Fruit fly (Drosophila melanogaster) whole organism, embryonic: ENCODE measurements around the gene ss.

Source experiments
- Bgb ChIP-seq: fragments of 200-800 bp; sonication (Bioruptor generic); IDR thresholded peaks from 2 replicates; pipeline ENCODE4 v1.3.6; 2022; ENCODE audit warnings: missing biosample characterization, missing genetic modification characterization; ENCODE audit not compliant: partially characterized antibody
- CG10543 ChIP-seq: fragments of 200-800 bp; sonication (Bioruptor generic); optimal IDR thresholded peaks from 3 replicates; lab custom pipeline; 2017; ENCODE audit warnings: missing biosample characterization, mild to moderate bottlenecking, missing genetic modification characterization, moderate library complexity
- CG11085 ChIP-seq: fragments of 200-800 bp; sonication (Bioruptor generic); IDR thresholded peaks from 2 replicates; pipeline ENCODE4 v1.3.6; 2022; ENCODE audit warnings: missing biosample characterization, missing genetic modification characterization
- CG12236 ChIP-seq: fragments of 200-800 bp; sonication (Bioruptor generic); optimal IDR thresholded peaks from 2 replicates; lab custom pipeline; 2016; ENCODE audit warnings: missing biosample characterization, missing genetic modification characterization
- CG13123 ChIP-seq: fragments of 200-800 bp; sonication (Bioruptor generic); optimal IDR thresholded peaks from 2 replicates; lab custom pipeline; 2016; ENCODE audit warnings: missing biosample characterization, missing genetic modification characterization
- CG13624 ChIP-seq: fragments of 200-800 bp; sonication (Bioruptor generic); optimal IDR thresholded peaks from 2 replicates; lab custom pipeline; 2016; ENCODE audit warnings: missing biosample characterization, missing genetic modification characterization
- CG14441 ChIP-seq: fragments of 200-800 bp; sonication (Bioruptor generic); IDR thresholded peaks from 2 replicates; pipeline ENCODE4 v1.3.6; 2022; ENCODE audit warnings: missing biosample characterization, missing genetic modification characterization
- CG17361 ChIP-seq: fragments of 200-800 bp; sonication (Bioruptor generic); IDR thresholded peaks from 3 replicates; pipeline ENCODE4 v1.3.6; 2022; ENCODE audit warnings: missing biosample characterization, missing genetic modification characterization
- CG2129 ChIP-seq: fragments of 200-800 bp; sonication (Bioruptor generic); IDR thresholded peaks from 2 replicates; pipeline ENCODE4 v1.3.6; 2022; ENCODE audit warnings: missing biosample characterization, missing genetic modification characterization; ENCODE audit not compliant: partially characterized antibody
- CG30431 ChIP-seq: fragments of 200-800 bp; sonication (Bioruptor generic); optimal IDR thresholded peaks from 2 replicates; lab custom pipeline; 2017; ENCODE audit warnings: missing biosample characterization, missing genetic modification characterization
- CG34376 ChIP-seq: fragments of 200-800 bp; sonication (Bioruptor generic); optimal IDR thresholded peaks from 2 replicates; lab custom pipeline; 2018; ENCODE audit warnings: missing biosample characterization, mild to moderate bottlenecking, missing genetic modification characterization
- CG3726 ChIP-seq: fragments of 200-800 bp; sonication (Bioruptor generic); IDR thresholded peaks from 3 replicates; pipeline ENCODE4, ENCODE4 v1.3.6; 2022; ENCODE audit warnings: missing biosample characterization, missing genetic modification characterization
- CG3847 ChIP-seq: fragments of 200-800 bp; sonication (Bioruptor generic); IDR thresholded peaks from 2 replicates; pipeline ENCODE4 v1.3.6; 2022; ENCODE audit warnings: missing biosample characterization, missing genetic modification characterization
- CG42726 ChIP-seq: fragments of 200-800 bp; sonication (Bioruptor generic); IDR thresholded peaks from 2 replicates; pipeline ENCODE4 v1.3.6; 2022; ENCODE audit warnings: missing biosample characterization, missing genetic modification characterization; ENCODE audit not compliant: partially characterized antibody
- CG4282 ChIP-seq: fragments of 200-800 bp; sonication (Bioruptor generic); optimal IDR thresholded peaks from 2 replicates; lab custom pipeline; 2016; ENCODE audit warnings: missing biosample characterization, missing genetic modification characterization
- CG6813 ChIP-seq: fragments of 200-800 bp; sonication (Bioruptor generic); optimal IDR thresholded peaks from 2 replicates; lab custom pipeline; 2017; ENCODE audit warnings: missing biosample characterization, missing genetic modification characterization, mild to moderate bottlenecking, moderate library complexity, missing genetic modification reagents
- CG7271 ChIP-seq: fragments of 200-800 bp; sonication (Bioruptor generic); optimal IDR thresholded peaks from 2 replicates; lab custom pipeline; 2018; ENCODE audit warnings: missing biosample characterization, mild to moderate bottlenecking, missing genetic modification characterization, moderate library complexity
- CG7556 ChIP-seq: fragments of 200-800 bp; sonication (Bioruptor generic); optimal IDR thresholded peaks from 2 replicates; lab custom pipeline; 2017; ENCODE audit warnings: missing biosample characterization, mild to moderate bottlenecking, missing genetic modification characterization
- CG7963 ChIP-seq: fragments of 200-800 bp; sonication (Bioruptor generic); IDR thresholded peaks from 3 replicates; pipeline ENCODE4 v1.3.6; 2022; ENCODE audit warnings: missing biosample characterization, missing genetic modification characterization; ENCODE audit not compliant: partially characterized antibody
- CG8944 ChIP-seq: fragments of 200-800 bp; sonication (Bioruptor generic); optimal IDR thresholded peaks from 3 replicates; lab custom pipeline; 2016; ENCODE audit warnings: missing biosample characterization, missing genetic modification characterization
- Gsc ChIP-seq: fragments of 200-800 bp; sonication (Bioruptor generic); IDR thresholded peaks from 2 replicates; pipeline ENCODE4 v1.3.6; 2022; ENCODE audit warnings: missing biosample characterization, missing genetic modification characterization
- H15 ChIP-seq: fragments of 200-800 bp; sonication (Bioruptor generic); IDR thresholded peaks from 3 replicates; pipeline ENCODE4 v1.3.6; 2022; ENCODE audit warnings: missing biosample characterization, missing genetic modification characterization
- Hand ChIP-seq: fragments of 200-800 bp; sonication (Bioruptor generic); optimal IDR thresholded peaks from 2 replicates; lab custom pipeline; 2017; ENCODE audit warnings: mild to moderate bottlenecking, missing biosample characterization, missing genetic modification reagents, missing genetic modification characterization
- Hey ChIP-seq: fragments of 200-800 bp; sonication (Bioruptor generic); optimal IDR thresholded peaks from 3 replicates; lab custom pipeline; 2018; ENCODE audit warnings: missing biosample characterization, mild to moderate bottlenecking, missing genetic modification characterization
- HmgZ ChIP-seq: fragments of 200-800 bp; sonication (Bioruptor generic); optimal IDR thresholded peaks from 2 replicates; lab custom pipeline; 2018; ENCODE audit warnings: missing biosample characterization, mild to moderate bottlenecking, missing genetic modification characterization
- Hr39 ChIP-seq: fragments of >200 bp; optimal IDR thresholded peaks from 2 replicates; lab custom pipeline; 2017
- Hr51 ChIP-seq, 2 experiments: fragments of 200-800 bp; sonication (Bioruptor generic); optimal IDR thresholded peaks; 2 replicates in 1 of 2; 3 replicates in 1 of 2; lab custom pipeline; 2016 to 2018; ENCODE audit warnings: missing biosample characterization in 2 of 2, missing genetic modification characterization in 2 of 2, mild to moderate bottlenecking in 1 of 2, moderate library complexity in 1 of 2
- Hsf ChIP-seq: fragments of 200-800 bp; sonication (Bioruptor generic); optimal IDR thresholded peaks from 3 replicates; lab custom pipeline; 2016; ENCODE audit warnings: missing biosample characterization, missing genetic modification characterization
- Six4 ChIP-seq: fragments of 200-800 bp; sonication (Bioruptor generic); optimal IDR thresholded peaks from 2 replicates; lab custom pipeline; 2016; ENCODE audit warnings: missing biosample characterization, missing genetic modification characterization
- Sox100B ChIP-seq: fragments of 200-800 bp; sonication (Bioruptor generic); optimal IDR thresholded peaks from 3 replicates; lab custom pipeline; 2018; ENCODE audit warnings: missing biosample characterization, mild to moderate bottlenecking, missing genetic modification characterization
- Taf1 ChIP-seq: fragments of 200-800 bp; sonication (Bioruptor generic); IDR thresholded peaks from 2 replicates; pipeline ENCODE4 v1.3.6; 2022; ENCODE audit warnings: missing biosample characterization, missing genetic modification characterization
- ase ChIP-seq: fragments of 200-800 bp; sonication (Bioruptor generic); IDR thresholded peaks from 3 replicates; pipeline ENCODE4 v1.3.6; 2022; ENCODE audit warnings: missing biosample characterization, missing genetic modification characterization
- bab2 ChIP-seq: fragments of 200-800 bp; sonication (Bioruptor generic); optimal IDR thresholded peaks from 2 replicates; lab custom pipeline; 2016; ENCODE audit warnings: missing biosample characterization, missing genetic modification characterization
- chinmo ChIP-seq: fragments of 200-800 bp; sonication (Bioruptor generic); IDR thresholded peaks from 4 replicates; pipeline ENCODE4 v1.3.6; 2022; ENCODE audit warnings: missing biosample characterization, missing genetic modification characterization; ENCODE audit not compliant: partially characterized antibody
- grau ChIP-seq: fragments of 200-800 bp; optimal IDR thresholded peaks from 3 replicates; lab custom pipeline; 2019; ENCODE audit warnings: missing biosample characterization, mild to moderate bottlenecking, missing genetic modification characterization, moderate library complexity
- gro ChIP-seq: fragments of 200-800 bp; sonication (Bioruptor generic); optimal IDR thresholded peaks from 2 replicates; lab custom pipeline; 2016; ENCODE audit warnings: missing biosample characterization, missing genetic modification characterization
- h ChIP-seq: fragments of >200 bp; optimal IDR thresholded peaks from 2 replicates; lab custom pipeline; 2017
- jumu ChIP-seq: fragments of 200-800 bp; sonication (Bioruptor generic); optimal IDR thresholded peaks from 3 replicates; lab custom pipeline; 2016; ENCODE audit warnings: missing biosample characterization, missing genetic modification characterization
- kah ChIP-seq: fragments of 200-800 bp; sonication (Bioruptor generic); optimal IDR thresholded peaks from 2 replicates; lab custom pipeline; 2018; ENCODE audit warnings: missing biosample characterization, mild to moderate bottlenecking, missing genetic modification characterization
- kni ChIP-seq: fragments of 200-800 bp; sonication (Bioruptor generic); optimal IDR thresholded peaks from 3 replicates; lab custom pipeline; 2017; ENCODE audit warnings: mild to moderate bottlenecking, missing biosample characterization, missing genetic modification reagents, missing genetic modification characterization
- knrl ChIP-seq: fragments of 200-800 bp; sonication (Bioruptor generic); IDR thresholded peaks from 3 replicates; pipeline ENCODE4 v1.3.6; 2022; ENCODE audit warnings: missing biosample characterization, missing genetic modification characterization; ENCODE audit not compliant: partially characterized antibody
- lola ChIP-seq, 3 experiments: fragments of >200 bp in 2 of 3; fragments of 200-800 bp in 1 of 3; sonication (Bioruptor generic) in 1 of 3; optimal IDR thresholded peaks; 2 replicates each; lab custom pipeline; 2017 to 2019; ENCODE audit warnings: missing biosample characterization in 3 of 3, missing genetic modification characterization in 3 of 3, mild to moderate bottlenecking in 1 of 3, moderate library complexity in 1 of 3
- luna ChIP-seq: fragments of 200-800 bp; sonication (Bioruptor generic); optimal IDR thresholded peaks from 2 replicates; lab custom pipeline; 2016; ENCODE audit warnings: missing biosample characterization, missing genetic modification characterization
- org-1 ChIP-seq: fragments of 200-800 bp; sonication (Bioruptor generic); optimal IDR thresholded peaks from 2 replicates; lab custom pipeline; 2017; ENCODE audit warnings: missing biosample characterization, missing genetic modification characterization
- pho ChIP-seq: fragments of 200-800 bp; sonication (Bioruptor generic); optimal IDR thresholded peaks from 2 replicates; lab custom pipeline; 2016; ENCODE audit warnings: missing biosample characterization, missing genetic modification characterization
- ro ChIP-seq: fragments of 200-800 bp; sonication (Bioruptor generic); IDR thresholded peaks from 2 replicates; pipeline ENCODE4 v1.3.6; 2022; ENCODE audit warnings: missing biosample characterization, missing genetic modification characterization
- row ChIP-seq: fragments of 200-800 bp; sonication (Bioruptor generic); IDR thresholded peaks from 3 replicates; pipeline ENCODE4 v1.3.6; 2022; ENCODE audit warnings: missing biosample characterization, missing genetic modification characterization
- so ChIP-seq: fragments of 200-800 bp; sonication (Bioruptor generic); IDR thresholded peaks from 3 replicates; pipeline ENCODE4 v1.3.6; 2022; ENCODE audit warnings: missing biosample characterization, missing genetic modification characterization
- sob ChIP-seq: fragments of 200-800 bp; sonication (Bioruptor generic); IDR thresholded peaks from 2 replicates; pipeline ENCODE4 v1.3.6; 2022; ENCODE audit warnings: missing biosample characterization, missing genetic modification characterization
- trh ChIP-seq: fragments of 200-800 bp; sonication (Bioruptor generic); optimal IDR thresholded peaks from 2 replicates; lab custom pipeline; 2016; ENCODE audit warnings: missing biosample characterization, missing genetic modification characterization
- vnd ChIP-seq: fragments of 200-800 bp; sonication (Bioruptor generic); IDR thresholded peaks from 3 replicates; pipeline ENCODE4 v1.3.6; 2022; ENCODE audit warnings: missing biosample characterization, missing genetic modification characterization; ENCODE audit not compliant: partially characterized antibody

ss gene

DNA sequence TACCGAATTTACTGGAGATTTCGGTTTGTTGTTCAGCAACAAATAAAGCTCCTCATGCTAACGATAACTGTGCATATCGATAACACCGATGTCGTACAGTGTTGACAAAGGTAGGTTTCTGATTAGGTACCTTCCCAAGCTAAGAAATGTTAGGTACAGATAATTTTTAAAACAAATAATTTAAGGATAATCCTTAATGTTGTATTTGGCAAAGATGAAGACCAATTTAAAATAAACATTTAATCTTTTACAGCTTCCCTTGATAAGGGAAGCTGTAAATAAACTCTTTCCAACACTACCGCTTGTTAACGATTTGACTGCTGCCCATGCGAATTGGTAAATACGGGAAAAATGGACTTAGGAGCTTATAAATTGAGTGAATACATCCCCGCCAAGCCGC is 39.4 kb upstream of the ss start, which contains the start of the genes Ttc1 and CG14882 (continued):
- TF ChIP-seq ro (GFP tag; lab: Robert Waterston, UW) (no peak; the same call in 1 of the 2 replicates), H15 (GFP tag; lab: Robert Waterston, UW) (peak; percentile 87), kah (peak; percentile 2), grau (tag; lab: Kevin White, UChicago) (peak; percentile 83), h (no peak), Hand (peak; percentile 62), Gsc (GFP tag; lab: Robert Waterston, UW) (no peak), CG30431 (GFP tag; lab: Kevin White, UChicago) (peak; percentile 49), Hr39 (lab: Kevin White, UChicago) (no peak), CG7963 (GFP tag; lab: Robert Waterston, UW) (0 out of 3 replicates have a peak, but pooled peaks have one; percentile 33), Bgb (peak; percentile 63), CG8944 (peak; percentile 65), CG42726 (GFP tag; lab: Robert Waterston, UW) (no peak), row (GFP tag; lab: Robert Waterston, UW) (peak; percentile 95), Hey (tag; lab: Kevin White, UChicago) (no peak), CG12236 (GFP tag; lab: Kevin White, UChicago) (peak; percentile 71), CG34376 (GFP tag; lab: Kevin White, UChicago) (peak; percentile 70), CG3726 (GFP tag; lab: Robert Waterston, UW) (peak; percentile 68; the same call in 2 of the 3 replicates), knrl (GFP tag; lab: Robert Waterston, UW) (peak; percentile 36; the same call in 2 of the 3 replicates), CG13624 (GFP tag; lab: Kevin White, UChicago) (peak; percentile 93), CG11085 (GFP tag; lab: Robert Waterston, UW) (peak; percentile 88), chinmo (GFP tag; lab: Robert Waterston, UW) (no peak), jumu (GFP tag; lab: Kevin White, UChicago) (peak; percentile 83), luna (peak; percentile 55), so (GFP tag; lab: Robert Waterston, UW) (peak; percentile 90), Hsf (GFP tag; lab: Kevin White, UChicago) (peak; percentile 90), CG4282 (GFP tag; lab: Kevin White, UChicago) (peak; percentile 72), CG17361 (GFP tag; lab: Robert Waterston, UW) (peak; percentile 75; the same call in 2 of the 3 replicates), CG7556 (peak; percentile 83), pho (peak; percentile 90), CG2129 (GFP tag; lab: Robert Waterston, UW) (no peak), Sox100B (GFP tag; lab: Kevin White, UChicago) (no peak), CG7271 (tag; lab: Kevin White, UChicago) (no peak), ase (peak; percentile 87), CG6813 (peak; percentile 70), HmgZ (tag; lab: Kevin White, UChicago) (peak; percentile 83), bab2 (GFP tag; lab: Kevin White, UChicago) (peak; percentile 90), CG13123 (GFP tag; lab: Kevin White, UChicago) (peak; percentile 84), sob (GFP tag; lab: Robert Waterston, UW) (peak; percentile 88), gro (peak; percentile 91), lola (GFP tag; optimal IDR thresholded peaks at IDR 0.05; lab: Kevin White, UChicago) (peak in 1 of 3 experiments; percentile 82), kni (GFP tag; lab: Kevin White, UChicago) (no peak), trh (peak; percentile 74), vnd (GFP tag; lab: Robert Waterston, UW) (0 out of 3 replicates have a peak, but pooled peaks have one; percentile 19), CG14441 (GFP tag; lab: Robert Waterston, UW) (peak; percentile 90), CG3847 (peak; percentile 91), Taf1 (GFP tag; lab: Robert Waterston, UW) (peak; percentile 77), org-1 (GFP tag; lab: Kevin White, UChicago) (no peak), Six4 (GFP tag; lab: Kevin White, UChicago) (peak; percentile 74), Hr51 (GFP tag; optimal IDR thresholded peaks at IDR 0.05; lab: Kevin White, UChicago) (peak in 1 of 2 experiments; percentile 88), CG10543 (GFP tag; lab: Kevin White, UChicago) (peak; percentile 70)
